Worm (Caenorhabditis elegans) whole organism, L4/young adult: Measurements from ENCODE around the gene frpr-6.

Source experiments
- W03F9.2 ChIP-seq: fragments of 150-350 bp; optimal IDR thresholded peaks from 2 replicates; lab custom pipeline; 2014; ENCODE audit warnings: missing biosample characterization, missing genetic modification characterization
- dao-5 ChIP-seq: sonication (generic microtip); optimal IDR thresholded peaks from 2 replicates; lab custom pipeline; 2016; ENCODE audit warnings: missing genotype, missing genetic modification characterization, moderate library complexity, missing compliant biosample characterization
- him-1 ChIP-seq: sonication (generic microtip); optimal IDR thresholded peaks from 2 replicates; lab custom pipeline; 2016; ENCODE audit warnings: missing genotype, missing genetic modification reagents, missing genetic modification characterization, missing compliant biosample characterization

frpr-6 gene

ce11 chrV:9065915-9066314 is 35.0 kb downstream of the frpr-6 start:
- TF ChIP-seq W03F9.2 (tag; lab: Kevin White, UChicago) (no peak), dao-5 (tag; lab: Kevin White, UChicago) (no peak), him-1 (tag; lab: Kevin White, UChicago) (no peak)

- TF ChIP-seq dao-5 (tag; lab: Kevin White, UChicago) (no peak), him-1 (tag; lab: Kevin White, UChicago) (no peak), W03F9.2 (tag; lab: Kevin White, UChicago) (no peak)
These were observed 36.0 kb downstream of the frpr-6 start for ce11 chrV:9065001-9065400.

- TF ChIP-seq W03F9.2 (tag; lab: Kevin White, UChicago), result no peak
These were observed 37.8 kb downstream of the frpr-6 start for ce11 chrV:9063134-9063533.

- TF ChIP-seq dao-5 (tag; lab: Kevin White, UChicago), result no peak
- no peak for TF ChIP-seq W03F9.2 (tag; lab: Kevin White, UChicago)
- no peak for TF ChIP-seq him-1 (tag; lab: Kevin White, UChicago)
These were observed 38.6 kb downstream of the frpr-6 start, which contains the start of gene C25E10.12 for ce11 chrV:9062341-9062740. Gene C25E10.12, minus strand, starts transcription at chrV:9062441.

- no peak for TF ChIP-seq W03F9.2 (tag; lab: Kevin White, UChicago)
- TF ChIP-seq him-1 (tag; lab: Kevin White, UChicago), result no peak
- TF ChIP-seq dao-5 (tag; lab: Kevin White, UChicago), result no peak
These were observed 41.5 kb downstream of the frpr-6 start, which contains the start of the genes C25E10.16 and C25E10.13 for ce11 chrV:9059468-9059867. Gene C25E10.16, minus strand, starts transcription at chrV:9059568. Gene C25E10.13, plus strand, starts transcription at chrV:9059723.

ce11 chrV:9058627-9059026 is 42.3 kb downstream of the frpr-6 start, which contains the start of gene C25E10.11:
Gene C25E10.11, minus strand, starts transcription at chrV:9058727.
- TF ChIP-seq dao-5 (tag; lab: Kevin White, UChicago) (no peak), W03F9.2 (tag; lab: Kevin White, UChicago) (no peak), him-1 (tag; lab: Kevin White, UChicago) (no peak)

ce11 chrV:9056253-9056652 is 44.7 kb downstream of the frpr-6 start, which contains the start of gene C25E10.10:
Gene C25E10.10, minus strand, starts transcription at chrV:9056353.
- no peak for TF ChIP-seq W03F9.2 (tag; lab: Kevin White, UChicago)
- TF ChIP-seq him-1 (tag; lab: Kevin White, UChicago), result no peak
- TF ChIP-seq dao-5 (tag; lab: Kevin White, UChicago), result no peak

ce11 chrV:9055644-9056043 is 45.3 kb downstream of the frpr-6 start:
- TF ChIP-seq dao-5 (tag; lab: Kevin White, UChicago) (no peak), him-1 (tag; lab: Kevin White, UChicago) (no peak), W03F9.2 (tag; lab: Kevin White, UChicago) (no peak)

ce11 chrV:9054771-9055170 is 46.2 kb downstream of the frpr-6 start, which contains the start of gene swm-1:
Gene swm-1, minus strand, starts transcription at chrV:9054871.
- no peak for TF ChIP-seq W03F9.2 (tag; lab: Kevin White, UChicago)
- TF ChIP-seq dao-5 (tag; lab: Kevin White, UChicago), result no peak

ce11 chrV:9053969-9054368 is 47.0 kb downstream of the frpr-6 start, which contains the start of gene C25E10.8:
Gene C25E10.8, minus strand, starts transcription at chrV:9054069.
- TF ChIP-seq W03F9.2 (tag; lab: Kevin White, UChicago) (no peak), him-1 (tag; lab: Kevin White, UChicago) (no peak), dao-5 (tag; lab: Kevin White, UChicago) (no peak)

- TF ChIP-seq him-1 (tag; lab: Kevin White, UChicago) (no peak), dao-5 (tag; lab: Kevin White, UChicago) (no peak), W03F9.2 (tag; lab: Kevin White, UChicago) (no peak)
These were observed 47.7 kb downstream of the frpr-6 start for ce11 chrV:9053235-9053634.

ce11 chrV:9051100-9051499 is 49.9 kb downstream of the frpr-6 start, which contains the start of gene C25E10.7:
Gene C25E10.7, minus strand, starts transcription at chrV:9051200.
- TF ChIP-seq him-1 (tag; lab: Kevin White, UChicago), result no peak
- no peak for TF ChIP-seq W03F9.2 (tag; lab: Kevin White, UChicago)
- TF ChIP-seq dao-5 (tag; lab: Kevin White, UChicago), result no peak
